Worm (Caenorhabditis elegans) whole organism, L4/young adult: ENCODE results near the gene F41G3.21.

Experiments used
- W03F9.2 ChIP-seq: fragments of 150-350 bp; optimal IDR thresholded peaks from 2 replicates; lab custom pipeline; 2014; ENCODE audit warnings: missing biosample characterization, missing genetic modification characterization
- dao-5 ChIP-seq: sonication (generic microtip); optimal IDR thresholded peaks from 2 replicates; lab custom pipeline; 2016; ENCODE audit warnings: missing genotype, missing genetic modification characterization, moderate library complexity, missing compliant biosample characterization
- him-1 ChIP-seq: sonication (generic microtip); optimal IDR thresholded peaks from 2 replicates; lab custom pipeline; 2016; ENCODE audit warnings: missing genotype, missing genetic modification reagents, missing genetic modification characterization, missing compliant biosample characterization

- TF ChIP-seq him-1 (tag; lab: Kevin White, UChicago) (no peak), dao-5 (tag; lab: Kevin White, UChicago) (no peak), W03F9.2 (tag; lab: Kevin White, UChicago) (no peak)
Measured at ce11 chrII:6713003-6713402, 39.7 kb downstream of the F41G3.21 start.
